Fruit fly (Drosophila melanogaster) whole organism, wandering third instar larva: Measurements from ENCODE around the gene Eip63F-1.

Experiments
- Abd-B ChIP-seq: fragments of >200 bp; optimal IDR thresholded peaks from 2 replicates; lab custom pipeline; 2017; ENCODE audit warnings: missing biosample characterization, missing genetic modification characterization
- Hr83 ChIP-seq: fragments of 200-300 bp; sonication (Bioruptor generic); optimal IDR thresholded peaks from 2 replicates; lab custom pipeline; 2016; ENCODE audit warnings: missing biosample characterization, mild to moderate bottlenecking, missing genetic modification characterization, moderate library complexity; ENCODE audit not compliant: poor library complexity, severe bottlenecking
- br ChIP-seq: fragments of 200-800 bp; sonication (Bioruptor generic); optimal IDR thresholded peaks from 2 replicates; lab custom pipeline; 2016; ENCODE audit warnings: missing biosample characterization, missing genetic modification characterization
- jim ChIP-seq: fragments of 175-275, 200-325 bp; sonication (Bioruptor generic); optimal IDR thresholded peaks from 2 replicates; lab custom pipeline; 2016; ENCODE audit warnings: missing biosample characterization, mild to moderate bottlenecking, missing genetic modification characterization

DNA sequence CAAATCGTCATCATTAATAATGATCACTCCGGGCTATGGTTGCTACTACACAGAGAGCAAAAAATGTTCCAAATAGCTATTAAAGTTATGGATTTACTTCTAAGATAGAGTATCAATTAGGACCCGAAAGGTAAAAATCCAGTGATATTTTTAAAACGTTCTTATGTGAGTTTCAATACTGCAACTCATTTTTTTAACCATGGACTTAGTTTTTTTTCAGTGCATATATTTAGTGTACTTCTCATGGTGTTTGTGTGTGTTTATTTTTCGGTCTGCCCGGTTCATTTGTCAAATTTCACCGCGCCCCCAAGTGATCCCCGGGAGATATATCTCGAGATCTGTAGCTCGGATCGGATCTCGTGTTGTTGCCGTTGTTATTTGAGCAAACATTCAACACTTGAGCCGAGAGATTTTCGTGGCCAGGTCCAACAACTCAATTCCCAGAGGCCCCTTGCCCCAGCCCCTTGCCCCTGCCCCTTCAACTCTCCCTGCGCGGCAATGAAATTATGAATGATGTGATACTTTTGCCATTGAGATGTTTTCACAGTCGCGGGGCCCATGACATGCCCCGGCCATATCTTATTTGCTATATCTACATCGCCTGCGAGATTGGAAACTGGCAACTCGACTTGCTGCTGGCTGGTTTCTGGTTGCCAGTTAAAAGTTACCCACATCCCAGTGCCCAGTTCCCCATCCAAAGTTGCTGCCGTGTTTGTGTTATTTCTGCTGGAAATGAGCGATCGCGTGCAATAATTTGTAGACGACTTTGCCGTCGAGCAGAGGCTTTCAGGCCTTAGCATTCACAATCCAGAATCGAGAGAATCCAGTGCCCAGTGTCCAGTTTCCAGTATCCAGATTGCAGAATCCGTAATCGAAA lies 72.7 kb downstream of the Eip63F-1 start:
- TF ChIP-seq Hr83 (GFP tag; lab: Kevin White, UChicago) (no peak), jim (GFP tag; lab: Kevin White, UChicago) (no peak), br (no peak), Abd-B (GFP tag; lab: Kevin White, UChicago) (no peak)
